Worm (Caenorhabditis elegans): ENCODE results near the gene taf-3.
A peak's percentile ranks its signal among the peaks of the same experiment; 100 is the strongest.

DNA sequence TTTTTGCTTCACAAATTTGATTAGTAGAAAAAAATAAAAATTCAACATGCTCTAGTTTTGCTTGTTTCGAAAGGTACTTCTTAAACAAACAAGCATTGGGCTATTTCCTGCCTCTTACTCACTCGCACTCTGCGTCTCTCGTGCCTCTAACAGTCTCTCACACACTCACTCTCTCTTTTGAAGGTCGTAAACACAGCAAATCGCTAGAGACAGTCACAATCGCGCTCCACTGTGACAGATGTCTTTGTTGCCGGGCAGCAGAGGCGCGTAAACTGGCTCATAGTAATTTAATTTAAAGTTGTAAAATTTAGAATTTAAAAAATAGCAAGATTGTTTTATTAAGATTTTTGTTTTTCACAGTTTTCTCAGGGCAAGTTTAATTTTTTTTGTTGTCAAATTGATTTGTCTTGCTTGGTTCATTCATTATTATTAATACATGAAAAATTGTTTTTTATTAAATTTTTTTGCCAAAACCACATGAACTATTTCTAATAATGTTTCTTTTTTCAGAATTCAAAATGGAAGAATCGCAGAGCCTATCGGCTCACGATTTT, at the start of gene taf-3:
- TF ChIP-seq pqm-1 (tag; optimal IDR thresholded peaks at IDR 0.05) (no peak), tbx-2 (tag; optimal IDR thresholded peaks at IDR 0.05) (peak; percentile 48), fkh-10 (GFP tag; optimal IDR thresholded peaks at IDR 0.05) (no peak), ref-2 (tag; optimal IDR thresholded peaks at IDR 0.05) (no peak)

Measured in whole organism, late embryonic.